Worm (Caenorhabditis elegans): ENCODE measurements around the gene alkb-7.
A peak's percentile ranks its signal among the peaks of the same experiment; 100 is the strongest.
"Not testable (repeated sequence)": the region's sequence is repeated elsewhere in the genome, so short reads cannot be mapped to it uniquely, and the experiment has no call there.

The alkb-7 gene

DNA sequence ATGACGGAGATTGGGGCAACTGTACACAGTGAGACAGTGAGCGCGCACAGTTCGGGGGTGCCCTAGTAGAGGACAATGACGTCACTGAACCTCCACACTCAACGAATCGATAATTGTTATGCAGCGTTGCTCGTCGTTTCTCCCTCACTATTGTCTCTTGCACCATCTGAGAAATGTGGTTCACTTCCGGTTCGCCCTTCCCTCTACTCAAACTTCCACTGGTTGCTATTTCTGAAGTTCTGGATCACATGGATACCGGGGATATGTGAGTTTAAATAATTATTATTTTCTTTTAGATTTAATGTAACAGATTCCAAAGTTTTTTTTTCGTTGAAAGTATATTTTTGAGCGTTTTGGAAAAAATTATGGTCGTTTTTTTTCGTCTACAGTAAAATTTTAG is 31.8 kb downstream of the alkb-7 start, which contains the start of the genes Y46G5A.7 and Y46G5A.8:
Gene Y46G5A.7, minus strand, starts transcription at position 153 of the 400 bp plus-strand sequence.
Gene Y46G5A.8, plus strand, starts transcription at position 159 of the 400 bp plus-strand sequence.
- peak; percentile 33 for TF ChIP-seq ceh-39 (tag; optimal IDR thresholded peaks at IDR 0.05)
- TF ChIP-seq nhr-12 (tag; optimal IDR thresholded peaks at IDR 0.05) = no peak
- no peak for TF ChIP-seq blmp-1 (tag; optimal IDR thresholded peaks at IDR 0.05)
- no peak for TF ChIP-seq hlh-1 (tag; optimal IDR thresholded peaks at IDR 0.05)
- TF ChIP-seq unc-120 (tag; optimal IDR thresholded peaks at IDR 0.05; ENCODE audit: poor library complexity, severe bottlenecking) = no peak
- no peak for TF ChIP-seq mab-5 (tag; optimal IDR thresholded peaks at IDR 0.05)

DNA sequence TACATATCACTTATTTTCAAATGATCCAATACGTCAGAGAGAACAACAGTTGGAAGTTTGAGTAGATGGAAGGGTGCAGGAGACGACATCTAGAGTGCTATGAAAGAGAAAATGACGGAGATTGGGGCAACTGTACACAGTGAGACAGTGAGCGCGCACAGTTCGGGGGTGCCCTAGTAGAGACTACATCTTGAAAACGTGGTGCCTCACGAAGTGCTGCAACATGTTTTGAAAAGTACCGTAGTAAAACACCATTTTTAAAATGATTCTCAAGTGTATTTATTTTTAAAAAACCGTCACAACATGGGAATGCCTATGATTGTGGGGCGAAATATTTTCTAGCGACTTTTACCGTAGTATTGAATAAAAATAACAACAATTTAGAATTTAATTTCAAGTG is 34.2 kb downstream of the alkb-7 start, which contains the start of gene Y46G5A.39:
Gene Y46G5A.39, minus strand, starts transcription at position 101 of the 400 bp plus-strand sequence.
- TF ChIP-seq snpc-4, ztf-11, cnd-1 (tag; optimal IDR thresholded peaks at IDR 0.05): not testable (repeated sequence)

DNA sequence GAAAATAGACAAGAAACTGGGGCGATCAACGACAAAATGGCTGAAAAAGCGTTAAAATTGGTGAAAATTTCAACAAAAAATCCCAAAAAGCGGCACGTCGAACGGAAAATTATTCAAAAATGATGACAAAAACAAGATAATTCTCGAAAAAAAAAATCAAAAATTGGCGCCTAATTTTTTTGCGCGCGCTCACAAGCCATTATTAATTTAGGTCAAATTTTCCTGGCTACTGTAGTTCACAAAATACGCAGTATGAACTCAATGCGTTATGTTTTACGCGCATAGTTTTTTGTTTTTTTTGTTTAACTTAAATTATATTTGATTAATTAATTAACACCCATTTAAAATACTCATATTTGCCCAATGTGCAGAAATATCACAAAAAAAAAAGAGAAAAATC is 48.6 kb downstream of the alkb-7 start:
- no peak for TF ChIP-seq unc-120 (tag; optimal IDR thresholded peaks at IDR 0.05; ENCODE audit: poor library complexity, severe bottlenecking)
- TF ChIP-seq ceh-39 (tag; optimal IDR thresholded peaks at IDR 0.05) = no peak
- TF ChIP-seq mls-2 (tag; optimal IDR thresholded peaks at IDR 0.05) = no peak
- no peak for TF ChIP-seq ham-2 (GFP tag; optimal IDR thresholded peaks at IDR 0.05)
- no peak for TF ChIP-seq ceh-43 (GFP tag; optimal IDR thresholded peaks at IDR 0.05)
- no peak for TF ChIP-seq mab-5 (tag; optimal IDR thresholded peaks at IDR 0.05)
- TF ChIP-seq mep-1 (tag; optimal IDR thresholded peaks at IDR 0.05) = no peak
- no peak for TF ChIP-seq tbx-8 (GFP tag; optimal IDR thresholded peaks at IDR 0.05)
- no peak for TF ChIP-seq nhr-2 (tag; optimal IDR thresholded peaks at IDR 0.05)
- TF ChIP-seq lsy-2 (tag; optimal IDR thresholded peaks at IDR 0.05) = no peak
- no peak for TF ChIP-seq flh-1 (GFP tag; optimal IDR thresholded peaks at IDR 0.05)
- no peak for TF ChIP-seq lin-32 (GFP tag; optimal IDR thresholded peaks at IDR 0.05)
- no peak for TF ChIP-seq M03D4.4 (tag; optimal IDR thresholded peaks at IDR 0.05)
- TF ChIP-seq elt-1 (tag; optimal IDR thresholded peaks at IDR 0.05; ENCODE audit: borderline replicate concordance, insufficient read depth) = no peak
- TF ChIP-seq snpc-4 (tag; optimal IDR thresholded peaks at IDR 0.05) = no peak
- TF ChIP-seq sptf-1 (tag; optimal IDR thresholded peaks at IDR 0.05) = no peak

DNA sequence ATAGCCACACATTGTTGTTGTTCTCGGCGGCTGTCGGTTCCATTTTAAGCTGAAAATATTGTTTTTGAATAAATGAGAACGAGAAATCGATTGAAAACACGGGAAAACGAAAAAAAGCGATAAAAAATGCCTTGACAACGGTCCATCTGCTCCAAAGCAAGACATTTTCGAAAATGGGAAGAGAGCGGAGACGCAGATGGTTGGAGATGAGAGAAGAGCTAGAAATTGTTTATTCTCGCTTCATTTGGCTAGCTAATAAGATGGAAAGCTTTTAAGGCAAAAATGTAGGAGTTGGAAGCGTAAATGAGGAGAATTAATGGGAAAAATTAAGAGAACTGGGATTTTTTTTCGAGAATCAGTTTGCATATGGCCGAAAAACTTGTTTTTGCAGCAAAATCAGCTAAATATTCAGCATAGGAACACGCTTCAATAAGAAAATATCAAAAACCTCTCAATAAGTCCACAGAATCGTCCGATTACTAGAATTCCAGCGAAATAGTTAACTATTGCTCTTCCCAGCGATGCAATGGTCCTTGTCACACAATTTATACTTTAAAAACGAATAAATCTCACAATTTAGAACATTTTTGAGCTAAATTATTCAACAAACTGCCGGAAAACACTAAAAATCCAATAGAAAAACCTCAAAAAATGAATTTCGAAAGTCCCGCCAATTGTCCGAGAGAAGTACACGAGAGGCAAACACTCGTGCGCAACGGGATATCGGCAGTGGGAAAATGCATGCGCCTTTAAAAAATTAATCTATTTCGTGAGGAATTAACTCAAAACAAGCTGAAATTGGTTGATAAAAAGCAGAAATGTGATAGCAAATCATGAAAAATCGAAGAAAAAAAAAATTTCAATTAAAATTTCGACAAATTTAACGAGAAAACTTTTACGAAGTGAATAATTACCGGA is 49.4 kb downstream of the alkb-7 start, which contains the start of gene pisy-1:
Gene pisy-1, minus strand, starts transcription at position 51 of the 918 bp plus-strand sequence.
- peak; percentile 23 for TF ChIP-seq nhr-237 (tag; optimal IDR thresholded peaks at IDR 0.05)
- TF ChIP-seq tbx-8 (GFP tag; optimal IDR thresholded peaks at IDR 0.05) = no peak
- TF ChIP-seq hlh-1 (tag; optimal IDR thresholded peaks at IDR 0.05) = peak; percentile 1
- no peak for TF ChIP-seq drap-1 (GFP tag; optimal IDR thresholded peaks at IDR 0.05)
- no peak for TF ChIP-seq unc-62 (GFP tag; optimal IDR thresholded peaks at IDR 0.05)
- no peak for TF ChIP-seq bed-3 (GFP tag; optimal IDR thresholded peaks at IDR 0.05)
- TF ChIP-seq lin-13 (tag; optimal IDR thresholded peaks at IDR 0.05) = peak; percentile 8
- TF ChIP-seq blmp-1 (tag; optimal IDR thresholded peaks at IDR 0.05) = no peak
- TF ChIP-seq zip-8 (tag; optimal IDR thresholded peaks at IDR 0.05) = no peak
- no peak for TF ChIP-seq nhr-12 (tag; optimal IDR thresholded peaks at IDR 0.05)
- TF ChIP-seq sem-2 (GFP tag; optimal IDR thresholded peaks at IDR 0.05) = no peak
- no peak for TF ChIP-seq nhr-76 (tag; optimal IDR thresholded peaks at IDR 0.05)
- peak; percentile 33 for TF ChIP-seq ces-1 (GFP tag; optimal IDR thresholded peaks at IDR 0.05)
- TF ChIP-seq mab-5 (tag; optimal IDR thresholded peaks at IDR 0.05) = no peak
- TF ChIP-seq ztf-11 (tag; optimal IDR thresholded peaks at IDR 0.05) = no peak
- no peak for TF ChIP-seq nhr-2 (tag; optimal IDR thresholded peaks at IDR 0.05)
- peak; percentile 78 for TF ChIP-seq mep-1 (tag; optimal IDR thresholded peaks at IDR 0.05)
- TF ChIP-seq ham-2 (GFP tag; optimal IDR thresholded peaks at IDR 0.05) = no peak
- TF ChIP-seq unc-120 (tag; optimal IDR thresholded peaks at IDR 0.05; ENCODE audit: poor library complexity, severe bottlenecking) = no peak
- no peak for TF ChIP-seq sptf-1 (tag; optimal IDR thresholded peaks at IDR 0.05)
- peak; percentile 42 for TF ChIP-seq lsy-2 (tag; optimal IDR thresholded peaks at IDR 0.05)
